Fruit fly (Drosophila melanogaster) whole organism, wandering third instar larva: Measurements from ENCODE around the gene CG31463.
A peak's percentile ranks its signal among the peaks of the same experiment; 100 is the strongest.

ENCODE experiments used
- Abd-B ChIP-seq: fragments of >200 bp; optimal IDR thresholded peaks from 2 replicates; lab custom pipeline; 2017; ENCODE audit warnings: missing biosample characterization, missing genetic modification characterization
- CG32264 ChIP-seq: fragments of 200-800 bp; sonication (Bioruptor generic); optimal IDR thresholded peaks from 2 replicates; lab custom pipeline; 2016; ENCODE audit warnings: missing biosample characterization, missing genetic modification characterization
- CG9705 ChIP-seq: fragments of 200-800 bp; sonication (Bioruptor generic); optimal IDR thresholded peaks from 2 replicates; lab custom pipeline; 2018; ENCODE audit warnings: missing biosample characterization, mild to moderate bottlenecking, missing genetic modification characterization
- CrebA ChIP-seq: fragments of 200-800 bp; sonication (Bioruptor generic); optimal IDR thresholded peaks from 2 replicates; lab custom pipeline; 2016; ENCODE audit warnings: missing biosample characterization, mild to moderate bottlenecking, missing genetic modification characterization, borderline replicate concordance
- Dfd ChIP-seq: fragments of >200 bp; optimal IDR thresholded peaks from 2 replicates; lab custom pipeline; 2017; ENCODE audit warnings: missing biosample characterization, missing genetic modification characterization
- Dif ChIP-seq: fragments of 200-275, 200-300 bp; sonication (Bioruptor generic); optimal IDR thresholded peaks from 2 replicates; lab custom pipeline; 2018; ENCODE audit warnings: missing biosample characterization, missing genetic modification characterization; ENCODE audit not compliant: partially characterized antibody
- GATAd ChIP-seq: sonication (Bioruptor generic); optimal IDR thresholded peaks from 2 replicates; lab custom pipeline; 2016; ENCODE audit warnings: missing biosample characterization, missing genetic modification characterization
- HLH106 ChIP-seq: fragments of 200-800 bp; optimal IDR thresholded peaks from 3 replicates; lab custom pipeline; 2019; ENCODE audit warnings: missing biosample characterization, mild to moderate bottlenecking, missing genetic modification characterization, moderate library complexity
- Hr78 ChIP-seq: fragments of >200 bp; optimal IDR thresholded peaks from 2 replicates; lab custom pipeline; 2017; ENCODE audit warnings: missing biosample characterization, missing genetic modification characterization
- Hr83 ChIP-seq: fragments of 200-300 bp; sonication (Bioruptor generic); optimal IDR thresholded peaks from 2 replicates; lab custom pipeline; 2016; ENCODE audit warnings: missing biosample characterization, mild to moderate bottlenecking, missing genetic modification characterization, moderate library complexity; ENCODE audit not compliant: poor library complexity, severe bottlenecking
- Jra ChIP-seq: sonication (Bioruptor generic); optimal IDR thresholded peaks from 2 replicates; lab custom pipeline; 2016; ENCODE audit warnings: missing biosample characterization, missing genetic modification characterization
- Mio ChIP-seq: sonication (Bioruptor generic); optimal IDR thresholded peaks from 2 replicates; lab custom pipeline; 2016; ENCODE audit warnings: missing biosample characterization, missing genetic modification characterization
- Myc ChIP-seq: fragments of >200 bp; optimal IDR thresholded peaks from 2 replicates; lab custom pipeline; 2017
- N ChIP-seq: fragments of >200 bp; optimal IDR thresholded peaks from 2 replicates; lab custom pipeline; 2018; ENCODE audit warnings: missing biosample characterization, missing external identifiers, missing genetic modification characterization
- OdsH ChIP-seq: fragments of 200-800 bp; sonication (Bioruptor generic); optimal IDR thresholded peaks from 2 replicates; lab custom pipeline; 2016; ENCODE audit warnings: missing biosample characterization, mild to moderate bottlenecking, missing genetic modification characterization
- Rel ChIP-seq, 2 experiments: fragments of 200-800 bp; sonication (Bioruptor generic) in 1 of 2; optimal IDR thresholded peaks; 2 replicates in 1 of 2; 3 replicates in 1 of 2; lab custom pipeline; 2016 to 2019; ENCODE audit warnings: mild to moderate bottlenecking in 2 of 2, missing biosample characterization in 2 of 2, missing genetic modification characterization in 2 of 2, moderate library complexity in 1 of 2
- Sp1 ChIP-seq: fragments of 200-800 bp; sonication (Bioruptor generic); optimal IDR thresholded peaks from 3 replicates; lab custom pipeline; 2019; ENCODE audit warnings: missing biosample characterization, mild to moderate bottlenecking, missing genetic modification characterization, moderate library complexity
- Vsx2 ChIP-seq: fragments of 200-300, 225-300 bp; sonication (Bioruptor generic); optimal IDR thresholded peaks from 2 replicates; lab custom pipeline; 2018; ENCODE audit warnings: missing biosample characterization, missing genetic modification characterization; ENCODE audit not compliant: partially characterized antibody
- br ChIP-seq: fragments of 200-800 bp; sonication (Bioruptor generic); optimal IDR thresholded peaks from 2 replicates; lab custom pipeline; 2016; ENCODE audit warnings: missing biosample characterization, missing genetic modification characterization
- dmrt93B ChIP-seq: fragments of 200-800 bp; sonication (Bioruptor generic); optimal IDR thresholded peaks from 2 replicates; lab custom pipeline; 2018; ENCODE audit warnings: missing biosample characterization, mild to moderate bottlenecking, missing genetic modification characterization
- dsf ChIP-seq: sonication (Bioruptor generic); optimal IDR thresholded peaks from 2 replicates; lab custom pipeline; 2016; ENCODE audit warnings: missing biosample characterization, missing genetic modification characterization, borderline replicate concordance
- foxo ChIP-seq, 2 experiments: fragments of 200-800 bp; sonication (Bioruptor generic); optimal IDR thresholded peaks; 2 replicates in 1 of 2; 3 replicates in 1 of 2; lab custom pipeline; 2016 to 2017; ENCODE audit warnings: missing biosample characterization in 2 of 2, missing genetic modification characterization in 2 of 2
- fru ChIP-seq: fragments of 200-800 bp; sonication (Bioruptor generic); optimal IDR thresholded peaks from 3 replicates; lab custom pipeline; 2016; ENCODE audit warnings: missing biosample characterization, mild to moderate bottlenecking, missing genetic modification characterization
- jim ChIP-seq: fragments of 175-275, 200-325 bp; sonication (Bioruptor generic); optimal IDR thresholded peaks from 2 replicates; lab custom pipeline; 2016; ENCODE audit warnings: missing biosample characterization, mild to moderate bottlenecking, missing genetic modification characterization
- lola ChIP-seq: fragments of >200 bp; optimal IDR thresholded peaks from 2 replicates; lab custom pipeline; 2017; ENCODE audit warnings: missing biosample characterization, missing genetic modification characterization
- pan ChIP-seq: fragments of >200 bp; optimal IDR thresholded peaks from 2 replicates; lab custom pipeline; 2017
- rgr ChIP-seq: fragments of 200-800 bp; sonication (Bioruptor generic); optimal IDR thresholded peaks from 3 replicates; lab custom pipeline; 2016; ENCODE audit warnings: missing biosample characterization, mild to moderate bottlenecking, missing genetic modification characterization
- sage ChIP-seq: fragments of 200-800 bp; sonication (Bioruptor generic); optimal IDR thresholded peaks from 2 replicates; lab custom pipeline; 2016; ENCODE audit warnings: missing biosample characterization, mild to moderate bottlenecking, missing genetic modification characterization
- tai ChIP-seq: sonication (Bioruptor generic); optimal IDR thresholded peaks from 2 replicates; lab custom pipeline; 2016; ENCODE audit warnings: missing biosample characterization, missing genetic modification characterization
- usp ChIP-seq: fragments of >200 bp; optimal IDR thresholded peaks from 2 replicates; lab custom pipeline; 2017; ENCODE audit warnings: missing biosample characterization, missing genetic modification characterization
- woc ChIP-seq: sonication (Bioruptor generic); optimal IDR thresholded peaks from 2 replicates; lab custom pipeline; 2016; ENCODE audit warnings: missing biosample characterization, mild to moderate bottlenecking, missing genetic modification characterization

The CG31463 gene

DNA sequence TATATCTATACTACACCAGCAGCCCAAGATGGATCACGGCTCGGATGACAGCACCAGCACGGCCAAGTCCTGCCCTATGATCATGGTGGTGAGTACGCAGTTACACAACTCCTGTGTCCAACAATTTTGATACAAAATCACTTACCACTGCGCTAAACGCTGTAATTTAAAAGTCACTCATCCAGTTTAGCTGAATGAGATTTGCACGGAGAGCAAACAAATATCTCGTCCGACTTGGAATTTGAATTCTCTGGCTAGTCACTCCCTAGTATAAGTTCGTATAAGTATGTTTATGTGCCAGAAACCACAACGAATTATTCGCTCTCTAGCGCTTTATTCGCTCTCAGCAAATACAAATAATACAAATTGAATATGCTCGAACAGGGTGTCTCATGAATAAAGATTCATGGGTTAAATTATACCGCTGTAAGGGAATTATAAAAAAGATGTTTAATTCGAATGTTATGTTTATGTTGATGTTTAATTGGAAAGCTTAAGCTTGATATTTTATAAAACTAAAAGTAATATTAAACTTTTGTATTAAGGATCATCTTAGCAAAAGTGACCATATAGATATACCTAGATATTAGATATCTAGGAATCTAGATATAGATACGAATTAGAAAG, 25.7 kb downstream of the CG31463 start:
- TF ChIP-seq Vsx2 (GFP tag; lab: Kevin White, UChicago) (no peak), br (GFP tag; lab: Kevin White, UChicago) (no peak), HLH106 (no peak), foxo (GFP tag; optimal IDR thresholded peaks at IDR 0.05; lab: Kevin White, UChicago) (peak in 1 of 2 experiments; percentile 5), Hr78 (GFP tag; lab: Kevin White, UChicago) (no peak), jim (GFP tag; lab: Kevin White, UChicago) (no peak), tai (GFP tag; lab: Kevin White, UChicago) (no peak), Rel (GFP tag; optimal IDR thresholded peaks at IDR 0.05; lab: Kevin White, UChicago) (no peak), Rel (tag; optimal IDR thresholded peaks at IDR 0.05; lab: Kevin White, UChicago) (peak; percentile 57), pan (no peak), usp (GFP tag; lab: Kevin White, UChicago) (no peak), CrebA (GFP tag; lab: Kevin White, UChicago) (no peak)

DNA sequence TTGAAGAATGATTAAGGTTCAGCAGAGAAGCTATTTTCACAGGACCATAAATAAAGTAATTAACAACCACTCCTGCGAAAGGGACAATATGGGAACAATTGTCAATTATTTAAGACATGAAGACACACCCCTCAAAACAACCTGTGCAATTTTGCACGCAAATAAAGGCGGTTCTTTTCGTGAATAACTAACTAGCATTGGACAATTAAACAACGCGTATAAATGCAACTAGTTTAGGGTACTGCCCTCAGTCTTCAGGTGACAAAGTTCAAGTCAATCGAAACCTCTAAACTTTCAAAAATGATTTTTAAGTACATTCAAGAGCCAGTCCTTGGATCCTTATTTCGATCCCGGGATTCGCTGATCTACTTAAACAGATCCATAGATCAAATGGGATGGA, 29.3 kb downstream of the CG31463 start, which contains the start of gene Or85a:
Or85a (plus strand) TSS at position 301 of the 400 bp plus-strand sequence.
- TF ChIP-seq Vsx2 (GFP tag; lab: Kevin White, UChicago) (no peak), Sp1 (GFP tag; lab: Kevin White, UChicago) (no peak), Dfd (no peak), CG32264 (GFP tag; lab: Kevin White, UChicago) (no peak), Dif (GFP tag; lab: Kevin White, UChicago) (no peak), GATAd (no peak), Mio (GFP tag; lab: Kevin White, UChicago) (no peak), rgr (GFP tag; lab: Kevin White, UChicago) (no peak), N (GFP tag; lab: Kevin White, UChicago) (no peak), sage (GFP tag; lab: Kevin White, UChicago) (no peak), Hr83 (GFP tag; lab: Kevin White, UChicago) (no peak), br (GFP tag; lab: Kevin White, UChicago) (no peak), usp (GFP tag; lab: Kevin White, UChicago) (no peak), Rel (GFP tag; optimal IDR thresholded peaks at IDR 0.05; lab: Kevin White, UChicago) (no peak), Rel (tag; optimal IDR thresholded peaks at IDR 0.05; lab: Kevin White, UChicago) (no peak), fru (GFP tag; lab: Kevin White, UChicago) (no peak), pan (no peak), woc (GFP tag; lab: Kevin White, UChicago) (no peak), Myc (lab: Kevin White, UChicago) (no peak), dsf (GFP tag; lab: Kevin White, UChicago) (no peak), jim (GFP tag; lab: Kevin White, UChicago) (no peak)
- TF ChIP-seq, all 38 proteins: peak for 0

dm6 chr3R:8324016-8324415, 31.9 kb downstream of the CG31463 start, which contains the start of gene CG7443:
Gene CG7443 (plus strand): TSS chr3R:8324316.
- TF ChIP-seq Dfd (no peak), fru (GFP tag; lab: Kevin White, UChicago) (no peak), Rel (GFP tag; optimal IDR thresholded peaks at IDR 0.05; lab: Kevin White, UChicago) (no peak), Rel (tag; optimal IDR thresholded peaks at IDR 0.05; lab: Kevin White, UChicago) (no peak)

- TF ChIP-seq dsf (GFP tag; lab: Kevin White, UChicago): no peak
- no peak for TF ChIP-seq N (GFP tag; lab: Kevin White, UChicago)
- no peak for TF ChIP-seq Jra (GFP tag; lab: Kevin White, UChicago)
- TF ChIP-seq Dfd: no peak
- no peak for TF ChIP-seq Hr78 (GFP tag; lab: Kevin White, UChicago)
- no peak for TF ChIP-seq Sp1 (GFP tag; lab: Kevin White, UChicago)
- TF ChIP-seq Mio (GFP tag; lab: Kevin White, UChicago): no peak
- no peak for TF ChIP-seq fru (GFP tag; lab: Kevin White, UChicago)
- TF ChIP-seq Abd-B: no peak
Measured at dm6 chr3R:8326884-8327283, 34.7 kb downstream of the CG31463 start.

DNA sequence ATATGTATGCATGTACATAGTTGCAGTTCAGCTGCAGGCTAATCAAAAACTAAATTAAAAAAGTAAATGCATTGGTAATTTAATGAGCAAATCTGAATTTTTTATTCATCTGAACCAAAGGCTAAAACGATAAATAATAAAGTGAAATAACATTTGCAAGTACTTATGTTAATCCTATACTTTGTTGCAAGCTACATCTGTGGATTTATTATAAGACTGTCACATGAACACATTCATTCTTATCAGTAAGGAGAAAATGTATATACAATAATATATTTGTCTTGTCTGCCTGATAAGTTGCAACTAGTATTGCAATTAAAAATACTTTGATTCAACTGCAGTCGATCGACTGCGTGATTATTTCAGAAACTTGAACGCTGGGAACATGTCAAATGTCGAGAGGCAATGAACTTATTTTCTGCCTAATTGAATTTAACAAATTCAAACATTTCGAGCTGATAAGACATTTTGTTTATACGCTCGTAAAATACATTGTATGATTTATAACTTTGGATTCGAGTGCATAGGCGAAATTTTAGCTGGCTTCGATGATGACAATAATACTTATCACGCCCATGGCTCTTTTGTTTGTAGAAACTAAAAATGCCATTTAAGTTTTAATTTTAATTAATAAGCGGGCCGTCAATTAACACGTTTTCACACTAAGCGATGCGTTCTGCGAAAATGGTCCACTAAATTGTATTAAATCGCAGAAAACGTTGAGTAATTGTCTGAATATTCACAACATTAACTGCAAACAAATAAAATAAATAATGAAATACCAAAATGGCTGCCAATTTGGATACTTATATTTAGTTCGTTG, 36.0 kb downstream of the CG31463 start:
- no peak for TF ChIP-seq br (GFP tag; lab: Kevin White, UChicago)
- no peak for TF ChIP-seq tai (GFP tag; lab: Kevin White, UChicago)
- TF ChIP-seq N (GFP tag; lab: Kevin White, UChicago): no peak
- TF ChIP-seq lola (GFP tag; lab: Kevin White, UChicago): no peak
- no peak for TF ChIP-seq CG9705 (GFP tag; lab: Kevin White, UChicago)
- no peak for TF ChIP-seq Abd-B
- TF ChIP-seq woc (GFP tag; lab: Kevin White, UChicago): no peak
- no peak for TF ChIP-seq usp (GFP tag; lab: Kevin White, UChicago)
- TF ChIP-seq Hr78 (GFP tag; lab: Kevin White, UChicago): no peak
- TF ChIP-seq pan: no peak
- no peak for TF ChIP-seq GATAd
- no peak for TF ChIP-seq dmrt93B (GFP tag; lab: Kevin White, UChicago)
- TF ChIP-seq rgr (GFP tag; lab: Kevin White, UChicago): no peak
- TF ChIP-seq foxo (GFP tag; optimal IDR thresholded peaks at IDR 0.05; lab: Kevin White, UChicago): no peak
- no peak for TF ChIP-seq Sp1 (GFP tag; lab: Kevin White, UChicago)
- TF ChIP-seq HLH106: no peak
- TF ChIP-seq OdsH (GFP tag; lab: Kevin White, UChicago): no peak
- no peak for TF ChIP-seq sage (GFP tag; lab: Kevin White, UChicago)
- TF ChIP-seq Rel (GFP tag; optimal IDR thresholded peaks at IDR 0.05; lab: Kevin White, UChicago): no peak
- TF ChIP-seq Rel (tag; optimal IDR thresholded peaks at IDR 0.05; lab: Kevin White, UChicago): no peak
- TF ChIP-seq Myc (lab: Kevin White, UChicago): no peak
